Worm (Caenorhabditis elegans): ENCODE results near the gene C38D4.7.

The C38D4.7 gene

DNA sequence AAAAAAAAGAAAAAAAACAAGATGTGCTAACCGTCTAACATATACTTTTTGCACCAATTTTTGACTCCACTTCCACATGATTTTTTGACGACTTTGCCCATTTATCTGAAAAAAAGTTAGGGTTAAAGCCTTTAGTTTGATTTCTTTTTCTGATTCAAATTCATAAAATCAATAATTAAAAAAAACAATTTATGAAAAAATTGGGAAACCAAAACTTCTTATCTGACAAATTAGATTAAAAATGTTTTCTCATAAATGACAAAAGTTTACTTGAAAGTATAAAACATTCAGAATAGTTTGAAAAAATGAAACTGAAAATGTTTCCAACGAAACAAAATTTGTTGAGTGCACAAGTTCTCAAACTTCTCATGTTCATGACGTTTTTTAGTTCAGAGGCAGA, 8.7 kb upstream of the C38D4.7 start, which contains the start of gene F26A1.7:
Gene F26A1.7 (minus strand): TSS at position 101 of the 400 bp plus-strand sequence.
- TF ChIP-seq hnd-1 (tag; optimal IDR thresholded peaks at IDR 0.05) (no peak), scrt-1 (GFP tag; IDR thresholded peaks at IDR 0.05) (no peak), hmg-4 (GFP tag; optimal IDR thresholded peaks at IDR 0.05) (no peak), tbx-37 (GFP tag; conservative IDR thresholded peaks at IDR 0.05) (no peak), ets-7 (tag; optimal IDR thresholded peaks at IDR 0.05) (no peak), flt-1 (GFP tag; IDR thresholded peaks at IDR 0.05) (no peak)

ce11 chrIII:4817240-4817639, 6.1 kb upstream of the C38D4.7 start, which contains the start of gene F26A1.4:
Gene F26A1.4, plus strand, starts transcription at chrIII:4817540.
- no peak for TF ChIP-seq tbx-11 (GFP tag; IDR thresholded peaks at IDR 0.05)
- no peak for TF ChIP-seq ceh-36 (tag; optimal IDR thresholded peaks at IDR 0.05)
- no peak for TF ChIP-seq hnd-1 (tag; optimal IDR thresholded peaks at IDR 0.05)
- TF ChIP-seq ceh-13 (GFP tag; optimal IDR thresholded peaks at IDR 0.05) = no peak
- TF ChIP-seq sea-1 (GFP tag; conservative IDR thresholded peaks at IDR 0.05) = no peak
- TF ChIP-seq hmg-4 (GFP tag; optimal IDR thresholded peaks at IDR 0.05) = no peak

DNA sequence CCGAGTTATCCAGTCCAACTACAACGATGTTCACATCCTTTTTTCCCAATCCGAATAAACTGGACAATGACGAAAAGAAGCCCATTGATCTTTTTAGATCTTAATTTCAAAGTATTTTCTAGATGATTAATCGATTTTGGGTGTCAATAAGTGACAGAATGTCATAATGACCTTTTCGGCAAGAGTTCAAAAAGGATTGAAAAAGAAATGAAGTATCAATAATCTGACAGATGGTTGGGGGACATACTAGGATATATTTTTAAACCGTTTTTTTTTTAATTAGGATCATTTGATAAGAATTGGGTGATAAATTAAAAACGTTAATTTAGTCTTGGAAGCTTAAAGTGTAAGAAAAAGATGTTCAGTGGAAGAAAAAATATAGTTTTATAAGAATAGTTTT, 3.6 kb upstream of the C38D4.7 start, which contains the start of gene arl-6:
Gene arl-6 (minus strand): TSS at position 101 of the 400 bp plus-strand sequence.
- TF ChIP-seq aly-1 (tag; optimal IDR thresholded peaks at IDR 0.05) = no peak
- TF ChIP-seq ceh-36 (tag; optimal IDR thresholded peaks at IDR 0.05) = no peak
- no peak for TF ChIP-seq scrt-1 (GFP tag; IDR thresholded peaks at IDR 0.05)
- TF ChIP-seq hmg-4 (GFP tag; optimal IDR thresholded peaks at IDR 0.05) = no peak
- TF ChIP-seq ceh-13 (GFP tag; optimal IDR thresholded peaks at IDR 0.05) = no peak
- TF ChIP-seq tra-4 (tag; optimal IDR thresholded peaks at IDR 0.05) = no peak
- TF ChIP-seq ets-7 (tag; optimal IDR thresholded peaks at IDR 0.05) = no peak
- no peak for TF ChIP-seq ama-1 (optimal IDR thresholded peaks at IDR 0.05)
- TF ChIP-seq F13C5.2 (tag; optimal IDR thresholded peaks at IDR 0.05) = no peak
- TF ChIP-seq tbx-11 (GFP tag; IDR thresholded peaks at IDR 0.05) = no peak
- no peak for TF ChIP-seq sea-1 (GFP tag; conservative IDR thresholded peaks at IDR 0.05)
- TF ChIP-seq hmbx-1 (tag; optimal IDR thresholded peaks at IDR 0.05) = no peak
- TF ChIP-seq tbx-37 (GFP tag; conservative IDR thresholded peaks at IDR 0.05) = no peak
- TF ChIP-seq flt-1 (GFP tag; IDR thresholded peaks at IDR 0.05) = no peak
- TF ChIP-seq pes-1 (GFP tag; IDR thresholded peaks at IDR 0.05) = no peak
- TF ChIP-seq B0310.2 (tag; optimal IDR thresholded peaks at IDR 0.05) = no peak
- TF ChIP-seq hnd-1 (tag; optimal IDR thresholded peaks at IDR 0.05) = no peak

ce11 chrIII:4809526-4810153, 1.5 kb downstream of the C38D4.7 start, which contains the start of gene pal-1:
Gene pal-1, minus strand, starts transcription at chrIII:4809576.
- TF ChIP-seq hmbx-1 (tag; optimal IDR thresholded peaks at IDR 0.05) (no peak), F13C5.2 (tag; optimal IDR thresholded peaks at IDR 0.05) (no peak), ceh-13 (GFP tag; optimal IDR thresholded peaks at IDR 0.05) (no peak), sea-1 (GFP tag; conservative IDR thresholded peaks at IDR 0.05) (no peak), flt-1 (GFP tag; IDR thresholded peaks at IDR 0.05) (no peak), aly-1 (tag; optimal IDR thresholded peaks at IDR 0.05) (no peak), scrt-1 (GFP tag; IDR thresholded peaks at IDR 0.05) (no peak), ets-7 (tag; optimal IDR thresholded peaks at IDR 0.05) (no peak), tra-4 (tag; optimal IDR thresholded peaks at IDR 0.05) (no peak), ceh-36 (tag; optimal IDR thresholded peaks at IDR 0.05) (no peak), hmg-4 (GFP tag; optimal IDR thresholded peaks at IDR 0.05) (no peak), hnd-1 (tag; optimal IDR thresholded peaks at IDR 0.05) (no peak), pes-1 (GFP tag; IDR thresholded peaks at IDR 0.05) (no peak), tbx-37 (GFP tag; conservative IDR thresholded peaks at IDR 0.05) (no peak), B0310.2 (tag; optimal IDR thresholded peaks at IDR 0.05) (no peak), tbx-11 (GFP tag; IDR thresholded peaks at IDR 0.05) (no peak), ama-1 (optimal IDR thresholded peaks at IDR 0.05) (no peak)

- no peak for TF ChIP-seq scrt-1 (GFP tag; IDR thresholded peaks at IDR 0.05)
- no peak for TF ChIP-seq ceh-36 (tag; optimal IDR thresholded peaks at IDR 0.05)
- no peak for TF ChIP-seq ama-1 (optimal IDR thresholded peaks at IDR 0.05)
- TF ChIP-seq tbx-37 (GFP tag; conservative IDR thresholded peaks at IDR 0.05) = no peak
- no peak for TF ChIP-seq hmg-4 (GFP tag; optimal IDR thresholded peaks at IDR 0.05)
- TF ChIP-seq ceh-13 (GFP tag; optimal IDR thresholded peaks at IDR 0.05) = no peak
- TF ChIP-seq sea-1 (GFP tag; conservative IDR thresholded peaks at IDR 0.05) = no peak
- TF ChIP-seq aly-1 (tag; optimal IDR thresholded peaks at IDR 0.05) = no peak
- TF ChIP-seq F13C5.2 (tag; optimal IDR thresholded peaks at IDR 0.05) = no peak
- TF ChIP-seq flt-1 (GFP tag; IDR thresholded peaks at IDR 0.05) = no peak
- TF ChIP-seq hmbx-1 (tag; optimal IDR thresholded peaks at IDR 0.05) = no peak
- no peak for TF ChIP-seq hnd-1 (tag; optimal IDR thresholded peaks at IDR 0.05)
- no peak for TF ChIP-seq pes-1 (GFP tag; IDR thresholded peaks at IDR 0.05)
- no peak for TF ChIP-seq B0310.2 (tag; optimal IDR thresholded peaks at IDR 0.05)
- TF ChIP-seq ets-7 (tag; optimal IDR thresholded peaks at IDR 0.05) = no peak
- TF ChIP-seq tbx-11 (GFP tag; IDR thresholded peaks at IDR 0.05) = no peak
- no peak for TF ChIP-seq tra-4 (tag; optimal IDR thresholded peaks at IDR 0.05)
Observed at ce11 chrIII:4808089-4808488, 3.0 kb downstream of the C38D4.7 start.

- no peak for TF ChIP-seq tbx-37 (GFP tag; conservative IDR thresholded peaks at IDR 0.05)
- TF ChIP-seq hmbx-1 (tag; optimal IDR thresholded peaks at IDR 0.05) = no peak
- TF ChIP-seq ama-1 (optimal IDR thresholded peaks at IDR 0.05) = no peak
- no peak for TF ChIP-seq F13C5.2 (tag; optimal IDR thresholded peaks at IDR 0.05)
- TF ChIP-seq aly-1 (tag; optimal IDR thresholded peaks at IDR 0.05) = no peak
- TF ChIP-seq flt-1 (GFP tag; IDR thresholded peaks at IDR 0.05) = no peak
Observed at ce11 chrIII:4806345-4806744, 4.8 kb downstream of the C38D4.7 start.

ce11 chrIII:4802707-4803106, 8.4 kb downstream of the C38D4.7 start, which contains the start of gene metl-5:
Gene metl-5, plus strand, starts transcription at chrIII:4803007.
- TF ChIP-seq tra-4 (tag; optimal IDR thresholded peaks at IDR 0.05) (no peak), tbx-37 (GFP tag; conservative IDR thresholded peaks at IDR 0.05) (no peak), B0310.2 (tag; optimal IDR thresholded peaks at IDR 0.05) (no peak), aly-1 (tag; optimal IDR thresholded peaks at IDR 0.05) (no peak)
